Worm (Caenorhabditis elegans): Measurements from ENCODE around the gene clk-1.

- TF ChIP-seq dao-5 (tag; optimal IDR thresholded peaks at IDR 0.05) = no peak
- no peak for TF ChIP-seq him-1 (tag; optimal IDR thresholded peaks at IDR 0.05)
- TF ChIP-seq W03F9.2 (tag; optimal IDR thresholded peaks at IDR 0.05) = no peak
Observed at ce11 chrIII:5269814-5270213, 7.9 kb upstream of the clk-1 start, which contains the start of gene ZC395.4.

All from whole organism, L4/young adult.